Worm (Caenorhabditis elegans): ENCODE results near the gene grl-30.

The grl-30 gene

ce11 chrV:3524970-3525369 is 31.1 kb upstream of the grl-30 start, which contains the start of gene T24A6.7:
Gene T24A6.7 (plus strand): TSS chrV:3525270.
- TF ChIP-seq mls-2 (tag; optimal IDR thresholded peaks at IDR 0.05), result no peak
- no peak for TF ChIP-seq ham-2 (GFP tag; optimal IDR thresholded peaks at IDR 0.05)
- no peak for TF ChIP-seq sptf-1 (tag; optimal IDR thresholded peaks at IDR 0.05)

DNA sequence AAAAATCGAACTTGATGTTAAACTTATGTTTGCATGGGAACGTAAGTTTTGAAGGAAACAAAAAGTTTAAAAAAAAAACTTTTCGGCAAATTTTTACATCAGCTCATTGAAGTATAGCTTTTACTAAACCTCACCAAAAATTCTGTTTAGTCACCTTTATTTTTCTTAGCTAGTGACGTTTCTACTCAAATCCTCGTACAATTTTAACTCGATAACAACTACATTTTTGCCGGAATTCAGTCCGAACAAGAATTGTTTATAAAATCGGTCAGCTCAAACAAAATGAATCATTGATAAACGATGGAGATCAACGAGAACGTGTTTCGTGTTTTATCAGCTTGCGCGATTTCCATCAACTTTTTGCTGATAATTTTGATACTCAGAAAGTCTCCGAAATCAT is 29.2 kb upstream of the grl-30 start, which contains the start of gene str-260:
str-260 (plus strand) TSS at position 301 of the 400 bp plus-strand sequence.
- TF ChIP-seq bed-3 (GFP tag; optimal IDR thresholded peaks at IDR 0.05) (no peak), nhr-2 (tag; optimal IDR thresholded peaks at IDR 0.05) (no peak), ceh-43 (GFP tag; optimal IDR thresholded peaks at IDR 0.05) (no peak), drap-1 (GFP tag; optimal IDR thresholded peaks at IDR 0.05) (no peak), mls-2 (tag; optimal IDR thresholded peaks at IDR 0.05) (no peak), elt-3 (tag; optimal IDR thresholded peaks at IDR 0.05) (no peak), lin-32 (GFP tag; optimal IDR thresholded peaks at IDR 0.05) (no peak), ces-1 (GFP tag; optimal IDR thresholded peaks at IDR 0.05) (no peak)

- TF ChIP-seq unc-39 (tag; optimal IDR thresholded peaks at IDR 0.05) (no peak), mls-2 (tag; optimal IDR thresholded peaks at IDR 0.05) (no peak), ceh-83 (GFP tag; optimal IDR thresholded peaks at IDR 0.05) (no peak), ztf-11 (tag; optimal IDR thresholded peaks at IDR 0.05) (no peak), blmp-1 (tag; optimal IDR thresholded peaks at IDR 0.05) (no peak), flh-1 (GFP tag; optimal IDR thresholded peaks at IDR 0.05) (no peak), nhr-76 (tag; optimal IDR thresholded peaks at IDR 0.05) (no peak), pha-4 (tag; optimal IDR thresholded peaks at IDR 0.05) (no peak), zip-8 (tag; optimal IDR thresholded peaks at IDR 0.05) (no peak), sem-2 (GFP tag; optimal IDR thresholded peaks at IDR 0.05) (no peak), mab-5 (tag; optimal IDR thresholded peaks at IDR 0.05) (no peak), cnd-1 (tag; optimal IDR thresholded peaks at IDR 0.05) (no peak)
These were observed 25.7 kb upstream of the grl-30 start, which contains the start of gene srbc-66 for ce11 chrV:3530403-3530802. Gene srbc-66 (plus strand): TSS chrV:3530703.

- no peak for TF ChIP-seq bed-3 (GFP tag; optimal IDR thresholded peaks at IDR 0.05)
- TF ChIP-seq lsy-2 (tag; optimal IDR thresholded peaks at IDR 0.05), result no peak
- no peak for TF ChIP-seq flh-1 (GFP tag; optimal IDR thresholded peaks at IDR 0.05)
- TF ChIP-seq pha-4 (tag; optimal IDR thresholded peaks at IDR 0.05), result no peak
- no peak for TF ChIP-seq tbx-8 (GFP tag; optimal IDR thresholded peaks at IDR 0.05)
- TF ChIP-seq blmp-1 (tag; optimal IDR thresholded peaks at IDR 0.05), result no peak
- TF ChIP-seq ceh-39 (tag; optimal IDR thresholded peaks at IDR 0.05), result no peak
- no peak for TF ChIP-seq lin-32 (GFP tag; optimal IDR thresholded peaks at IDR 0.05)
- no peak for TF ChIP-seq unc-62 (GFP tag; optimal IDR thresholded peaks at IDR 0.05)
- no peak for TF ChIP-seq nhr-28 (tag; optimal IDR thresholded peaks at IDR 0.05)
- TF ChIP-seq elt-3 (tag; optimal IDR thresholded peaks at IDR 0.05), result no peak
- no peak for TF ChIP-seq ztf-11 (tag; optimal IDR thresholded peaks at IDR 0.05)
- TF ChIP-seq snpc-4 (tag; optimal IDR thresholded peaks at IDR 0.05), result no peak
- TF ChIP-seq unc-120 (tag; optimal IDR thresholded peaks at IDR 0.05; ENCODE audit: poor library complexity, severe bottlenecking), result no peak
- TF ChIP-seq mab-5 (tag; optimal IDR thresholded peaks at IDR 0.05), result no peak
- no peak for TF ChIP-seq ham-2 (GFP tag; optimal IDR thresholded peaks at IDR 0.05)
These were observed 20.8 kb upstream of the grl-30 start, which contains the start of gene nhr-221 for ce11 chrV:3535260-3535659. Gene nhr-221 (minus strand): TSS chrV:3535360.

ce11 chrV:3538307-3538706 is 17.8 kb upstream of the grl-30 start, which contains the start of gene nhr-93:
Gene nhr-93 (minus strand): TSS chrV:3538407.
- TF ChIP-seq blmp-1 (tag; optimal IDR thresholded peaks at IDR 0.05), result no peak
- no peak for TF ChIP-seq pha-4 (tag; optimal IDR thresholded peaks at IDR 0.05)
- TF ChIP-seq nhr-2 (tag; optimal IDR thresholded peaks at IDR 0.05), result no peak
- TF ChIP-seq ces-1 (GFP tag; optimal IDR thresholded peaks at IDR 0.05), result no peak
- TF ChIP-seq sem-2 (GFP tag; optimal IDR thresholded peaks at IDR 0.05), result no peak
- no peak for TF ChIP-seq flh-1 (GFP tag; optimal IDR thresholded peaks at IDR 0.05)
- TF ChIP-seq unc-62 (GFP tag; optimal IDR thresholded peaks at IDR 0.05), result no peak
- no peak for TF ChIP-seq nhr-237 (tag; optimal IDR thresholded peaks at IDR 0.05)
- no peak for TF ChIP-seq sptf-1 (tag; optimal IDR thresholded peaks at IDR 0.05)
- no peak for TF ChIP-seq M03D4.4 (tag; optimal IDR thresholded peaks at IDR 0.05)
- no peak for TF ChIP-seq nhr-76 (tag; optimal IDR thresholded peaks at IDR 0.05)
- no peak for TF ChIP-seq cnd-1 (tag; optimal IDR thresholded peaks at IDR 0.05)
- TF ChIP-seq ceh-39 (tag; optimal IDR thresholded peaks at IDR 0.05), result no peak
- no peak for TF ChIP-seq nhr-12 (tag; optimal IDR thresholded peaks at IDR 0.05)
